Fruit fly (Drosophila melanogaster): ENCODE measurements around the gene Sirt7.
A peak's percentile ranks its signal among the peaks of the same experiment; 100 is the strongest.

Gene Sirt7

dm6 chr3R:29063207-29063920 lies 7.6 kb downstream of the Sirt7 start (continued):
- TF ChIP-seq pzg (GFP tag; optimal IDR thresholded peaks at IDR 0.05) (peak; percentile 58), gcm (GFP tag; optimal IDR thresholded peaks at IDR 0.05) (peak; percentile 10), HLH54F (GFP tag; optimal IDR thresholded peaks at IDR 0.05) (peak; percentile 18), CG16863 (GFP tag; optimal IDR thresholded peaks at IDR 0.05) (peak; percentile 56), ind (GFP tag; optimal IDR thresholded peaks at IDR 0.05) (peak; percentile 64), H2.0 (GFP tag; IDR thresholded peaks at IDR 0.05) (no peak), trem (tag; optimal IDR thresholded peaks at IDR 0.05) (peak; percentile 33), CG2712 (tag; optimal IDR thresholded peaks at IDR 0.05) (peak; percentile 82), B-H1 (GFP tag; IDR thresholded peaks at IDR 0.05) (no peak), CG15601 (tag; optimal IDR thresholded peaks at IDR 0.05) (peak; percentile 61), CG12942 (GFP tag; optimal IDR thresholded peaks at IDR 0.05) (peak; percentile 10), nmo (GFP tag; optimal IDR thresholded peaks at IDR 0.05) (peak; percentile 75), Taf1 (GFP tag; IDR thresholded peaks at IDR 0.05) (no peak), D (optimal IDR thresholded peaks at IDR 0.05) (no peak), D (GFP tag; optimal IDR thresholded peaks at IDR 0.05) (peak; percentile 55), NC2α (GFP tag; optimal IDR thresholded peaks at IDR 0.05) (no peak), gcm2 (GFP tag; optimal IDR thresholded peaks at IDR 0.05) (no peak), CG30020 (tag; optimal IDR thresholded peaks at IDR 0.05) (peak; percentile 36), CG10366 (GFP tag; IDR thresholded peaks at IDR 0.05) (no peak), eve (GFP tag; optimal IDR thresholded peaks at IDR 0.05) (no peak), CG11398 (GFP tag; optimal IDR thresholded peaks at IDR 0.05) (peak; percentile 49), ERR (GFP tag; optimal IDR thresholded peaks at IDR 0.05) (peak; percentile 49), cg (GFP tag; optimal IDR thresholded peaks at IDR 0.05) (no peak), unpg (GFP tag; optimal IDR thresholded peaks at IDR 0.05) (peak; percentile 80), Vsx1 (GFP tag; optimal IDR thresholded peaks at IDR 0.05) (peak; percentile 8), CG12071 (GFP tag; optimal IDR thresholded peaks at IDR 0.05) (no peak), CG9727 (GFP tag; optimal IDR thresholded peaks at IDR 0.05) (peak; percentile 83), CG6854 (GFP tag; optimal IDR thresholded peaks at IDR 0.05) (no peak), CG13775 (GFP tag; optimal IDR thresholded peaks at IDR 0.05) (peak; percentile 83), p53 (GFP tag; optimal IDR thresholded peaks at IDR 0.05) (no peak), CG12104 (GFP tag; optimal IDR thresholded peaks at IDR 0.05) (peak; percentile 63), tna (GFP tag; IDR thresholded peaks at IDR 0.05; ENCODE audit: partially characterized antibody) (no peak), stwl (tag; optimal IDR thresholded peaks at IDR 0.05) (peak; percentile 22), CG11504 (tag; optimal IDR thresholded peaks at IDR 0.05) (peak; percentile 85), Ets97D (GFP tag; optimal IDR thresholded peaks at IDR 0.05) (peak; percentile 86), CG7745 (tag; optimal IDR thresholded peaks at IDR 0.05) (no peak), psq (GFP tag; optimal IDR thresholded peaks at IDR 0.05) (peak; percentile 3), HLH4C (GFP tag; IDR thresholded peaks at IDR 0.05; ENCODE audit: partially characterized antibody) (no peak), Mes4 (GFP tag; optimal IDR thresholded peaks at IDR 0.05) (peak; percentile 5), eyg (GFP tag; optimal IDR thresholded peaks at IDR 0.05) (peak; percentile 31), E2f2 (GFP tag; IDR thresholded peaks at IDR 0.05) (no peak), CG10147 (GFP tag; optimal IDR thresholded peaks at IDR 0.05) (peak; percentile 73), dm (GFP tag; optimal IDR thresholded peaks at IDR 0.05) (peak; percentile 14), pb (GFP tag; optimal IDR thresholded peaks at IDR 0.05) (no peak), ftz-f1 (GFP tag; optimal IDR thresholded peaks at IDR 0.05) (peak; percentile 47), da (GFP tag; optimal IDR thresholded peaks at IDR 0.05) (peak; percentile 41), CG17568 (GFP tag; optimal IDR thresholded peaks at IDR 0.05) (peak; percentile 22), CG1792 (GFP tag; optimal IDR thresholded peaks at IDR 0.05) (peak; percentile 25), Trl (optimal IDR thresholded peaks at IDR 0.05) (no peak), Trl (GFP tag; optimal IDR thresholded peaks at IDR 0.05) (peak; percentile 65), zf30C (GFP tag; optimal IDR thresholded peaks at IDR 0.05) (no peak)

Measured in whole organism, embryonic.